Fruit fly (Drosophila melanogaster) whole organism, embryonic: Measurements from ENCODE around the gene GstO2.

Experiments used
- ATbp ChIP-seq: fragments of 200-800 bp; sonication (Bioruptor generic); optimal IDR thresholded peaks from 2 replicates; lab custom pipeline; 2017; ENCODE audit warnings: missing biosample characterization, mild to moderate bottlenecking, missing genetic modification characterization, missing genetic modification reagents
- Atf-2 ChIP-seq: fragments of 200-800 bp; sonication (Bioruptor generic); optimal IDR thresholded peaks from 2 replicates; lab custom pipeline; 2016; ENCODE audit warnings: missing biosample characterization, missing genetic modification characterization
- Atf6 ChIP-seq: fragments of 200-800 bp; sonication (Bioruptor generic); IDR thresholded peaks from 2 replicates; pipeline ENCODE4 v1.3.6; 2022; ENCODE audit warnings: missing biosample characterization, missing genetic modification characterization
- Blimp-1 ChIP-seq: fragments of 200-800 bp; sonication (Bioruptor generic); optimal IDR thresholded peaks from 3 replicates; lab custom pipeline; 2018; ENCODE audit warnings: missing biosample characterization, missing genetic modification characterization, mild to moderate bottlenecking, moderate library complexity, missing genetic modification reagents
- CG10274 ChIP-seq: fragments of 200-800 bp; sonication (Bioruptor generic); optimal IDR thresholded peaks from 3 replicates; lab custom pipeline; 2017; ENCODE audit warnings: missing biosample characterization, mild to moderate bottlenecking, missing genetic modification characterization
- CG10565 ChIP-seq: fragments of 200-800 bp; sonication (Bioruptor generic); optimal IDR thresholded peaks from 3 replicates; lab custom pipeline; 2016; ENCODE audit warnings: missing biosample characterization, mild to moderate bottlenecking, missing genetic modification characterization
- CG11093 ChIP-seq: fragments of 200-800 bp; sonication (Bioruptor generic); IDR thresholded peaks from 3 replicates; pipeline ENCODE4 v1.3.6; 2022; ENCODE audit warnings: missing biosample characterization, missing genetic modification characterization
- CG11560 ChIP-seq: fragments of 200-800 bp; sonication (Bioruptor generic); IDR thresholded peaks from 3 replicates; pipeline ENCODE4 v1.3.6; 2022; ENCODE audit warnings: missing biosample characterization, missing genetic modification characterization
- CG11695 ChIP-seq: fragments of 200-800 bp; sonication (Bioruptor generic); IDR thresholded peaks from 3 replicates; pipeline ENCODE4 v1.3.6; 2022; ENCODE audit warnings: missing biosample characterization, missing genetic modification characterization
- CG16815 ChIP-seq: fragments of 200-800 bp; sonication (Bioruptor generic); optimal IDR thresholded peaks from 3 replicates; lab custom pipeline; 2017; ENCODE audit warnings: missing biosample characterization, mild to moderate bottlenecking, missing genetic modification characterization
- CG16863 ChIP-seq: fragments of 200-800 bp; sonication (Bioruptor generic); optimal IDR thresholded peaks from 3 replicates; lab custom pipeline; 2016; ENCODE audit warnings: missing biosample characterization, missing genetic modification characterization
- CG17328 ChIP-seq: fragments of 200-800 bp; sonication (Bioruptor generic); IDR thresholded peaks from 2 replicates; pipeline ENCODE4 v1.3.6; 2022; ENCODE audit warnings: missing biosample characterization, missing genetic modification characterization
- CG17385 ChIP-seq: fragments of 200-800 bp; sonication (Bioruptor generic); optimal IDR thresholded peaks from 3 replicates; lab custom pipeline; 2018; ENCODE audit warnings: missing biosample characterization, mild to moderate bottlenecking, missing genetic modification characterization
- CG4820 ChIP-seq: fragments of 200-800 bp; sonication (Bioruptor generic); optimal IDR thresholded peaks from 3 replicates; lab custom pipeline; 2016; ENCODE audit warnings: missing biosample characterization, missing genetic modification characterization
- CG6254 ChIP-seq: fragments of 200-800 bp; sonication (Bioruptor generic); optimal IDR thresholded peaks from 3 replicates; lab custom pipeline; 2017; ENCODE audit warnings: mild to moderate bottlenecking, missing biosample characterization, missing genetic modification reagents, missing genetic modification characterization
- CG6765 ChIP-seq: fragments of 200-800 bp; sonication (Bioruptor generic); optimal IDR thresholded peaks from 3 replicates; lab custom pipeline; 2017; ENCODE audit warnings: missing biosample characterization, mild to moderate bottlenecking, missing genetic modification characterization
- CG7839 ChIP-seq: fragments of 200-800 bp; sonication (Bioruptor generic); optimal IDR thresholded peaks from 3 replicates; lab custom pipeline; 2018; ENCODE audit warnings: missing biosample characterization, mild to moderate bottlenecking, missing genetic modification characterization, moderate library complexity
- CG7963 ChIP-seq: fragments of 200-800 bp; sonication (Bioruptor generic); IDR thresholded peaks from 3 replicates; pipeline ENCODE4 v1.3.6; 2022; ENCODE audit warnings: missing biosample characterization, missing genetic modification characterization; ENCODE audit not compliant: partially characterized antibody
- CG7987 ChIP-seq: fragments of 200-800 bp; sonication (Bioruptor generic); optimal IDR thresholded peaks from 2 replicates; lab custom pipeline; 2018; ENCODE audit warnings: missing biosample characterization, mild to moderate bottlenecking, missing genetic modification characterization, moderate library complexity
- CG9876 ChIP-seq: fragments of 200-800 bp; sonication (Bioruptor generic); optimal IDR thresholded peaks from 2 replicates; lab custom pipeline; 2016; ENCODE audit warnings: missing biosample characterization, missing genetic modification characterization
- E2f2 ChIP-seq: fragments of 200-800 bp; sonication (Bioruptor generic); IDR thresholded peaks from 2 replicates; pipeline ENCODE4 v1.3.6; 2022; ENCODE audit warnings: missing biosample characterization, missing genetic modification characterization
- ERR ChIP-seq: fragments of 200-800 bp; sonication (Bioruptor generic); optimal IDR thresholded peaks from 2 replicates; lab custom pipeline; 2016; ENCODE audit warnings: missing biosample characterization, missing genetic modification characterization
- HLH54F ChIP-seq: fragments of 200-800 bp; sonication (Bioruptor generic); optimal IDR thresholded peaks from 3 replicates; lab custom pipeline; 2016; ENCODE audit warnings: missing biosample characterization, missing genetic modification characterization
- Hand ChIP-seq: fragments of 200-800 bp; sonication (Bioruptor generic); optimal IDR thresholded peaks from 2 replicates; lab custom pipeline; 2017; ENCODE audit warnings: mild to moderate bottlenecking, missing biosample characterization, missing genetic modification reagents, missing genetic modification characterization
- MESR4 ChIP-seq: fragments of 200-800 bp; sonication (Bioruptor generic); optimal IDR thresholded peaks from 2 replicates; lab custom pipeline; 2018; ENCODE audit warnings: missing biosample characterization, mild to moderate bottlenecking, missing genetic modification characterization, moderate library complexity
- NFAT ChIP-seq: fragments of 200-800 bp; sonication (Bioruptor generic); IDR thresholded peaks from 2 replicates; pipeline ENCODE4 v1.3.6; 2022; ENCODE audit warnings: missing biosample characterization, missing genetic modification characterization
- Nf-YA ChIP-seq: fragments of 200-800 bp; sonication (Bioruptor generic); IDR thresholded peaks from 2 replicates; pipeline ENCODE4 v1.3.6; 2022; ENCODE audit warnings: missing biosample characterization, missing genetic modification characterization
- ab ChIP-seq: fragments of 200-800 bp; sonication (Bioruptor generic); optimal IDR thresholded peaks from 2 replicates; lab custom pipeline; 2016; ENCODE audit warnings: missing biosample characterization, missing genetic modification characterization
- abd-A ChIP-seq: fragments of 200-800 bp; sonication (Bioruptor generic); optimal IDR thresholded peaks from 3 replicates; lab custom pipeline; 2019; ENCODE audit warnings: missing biosample characterization, mild to moderate bottlenecking, missing genetic modification characterization, moderate library complexity
- ash1 ChIP-seq: fragments of 200-800 bp; sonication (Bioruptor generic); optimal IDR thresholded peaks from 2 replicates; lab custom pipeline; 2018; ENCODE audit warnings: missing biosample characterization, mild to moderate bottlenecking, missing genetic modification characterization
- chn ChIP-seq: fragments of 200-800 bp; sonication (Bioruptor generic); optimal IDR thresholded peaks from 2 replicates; lab custom pipeline; 2016; ENCODE audit warnings: missing biosample characterization, missing genetic modification characterization
- cwo ChIP-seq: fragments of 200-800 bp; sonication (Bioruptor generic); optimal IDR thresholded peaks from 3 replicates; lab custom pipeline; 2017; ENCODE audit warnings: missing biosample characterization, missing genetic modification characterization, mild to moderate bottlenecking, moderate library complexity, missing genetic modification reagents
- dmrt11E ChIP-seq: fragments of 200-800 bp; sonication (Bioruptor generic); optimal IDR thresholded peaks from 3 replicates; lab custom pipeline; 2018; ENCODE audit warnings: missing biosample characterization, mild to moderate bottlenecking, missing genetic modification characterization, moderate library complexity
- dysf ChIP-seq: fragments of 200-800 bp; sonication (Bioruptor generic); IDR thresholded peaks from 3 replicates; pipeline ENCODE4 v1.3.6; 2022; ENCODE audit warnings: missing biosample characterization, missing genetic modification characterization
- fd64A ChIP-seq: fragments of 200-800 bp; sonication (Bioruptor generic); optimal IDR thresholded peaks from 3 replicates; lab custom pipeline; 2018; ENCODE audit warnings: missing biosample characterization, mild to moderate bottlenecking, missing genetic modification characterization
- gem ChIP-seq: fragments of 200-800 bp; sonication (Bioruptor generic); optimal IDR thresholded peaks from 2 replicates; lab custom pipeline; 2019; ENCODE audit warnings: missing biosample characterization, mild to moderate bottlenecking, missing genetic modification characterization, moderate library complexity
- gsb ChIP-seq: fragments of 200-800 bp; sonication (Bioruptor generic); IDR thresholded peaks from 2 replicates; pipeline ENCODE4 v1.3.6; 2022; ENCODE audit warnings: missing biosample characterization, missing genetic modification characterization
- ind ChIP-seq: fragments of 200-800 bp; sonication (Bioruptor generic); optimal IDR thresholded peaks from 3 replicates; lab custom pipeline; 2016; ENCODE audit warnings: missing biosample characterization, missing genetic modification characterization
- insv ChIP-seq, 2 experiments: fragments of 200-800 bp; sonication (Bioruptor generic); optimal IDR thresholded peaks; 3 replicates each; lab custom pipeline; 2016 to 2018; ENCODE audit warnings: missing biosample characterization in 2 of 2, missing genetic modification characterization in 2 of 2
- jigr1 ChIP-seq: fragments of 200-800 bp; sonication (Bioruptor generic); IDR thresholded peaks from 3 replicates; pipeline ENCODE4 v1.3.6; 2022; ENCODE audit warnings: missing biosample characterization, missing genetic modification characterization
- maf-S ChIP-seq: fragments of 200-800 bp; sonication (Bioruptor generic); optimal IDR thresholded peaks from 2 replicates; lab custom pipeline; 2016; ENCODE audit warnings: missing biosample characterization, missing genetic modification characterization
- nau ChIP-seq: fragments of 200-800 bp; sonication (Bioruptor generic); optimal IDR thresholded peaks from 3 replicates; lab custom pipeline; 2017; ENCODE audit warnings: missing biosample characterization, mild to moderate bottlenecking, missing genetic modification characterization, missing genetic modification reagents
- nerfin-2 ChIP-seq: fragments of 200-800 bp; sonication (Bioruptor generic); IDR thresholded peaks from 2 replicates; pipeline ENCODE4 v1.3.6; 2022; ENCODE audit warnings: missing biosample characterization, missing genetic modification characterization; ENCODE audit not compliant: partially characterized antibody
- pita ChIP-seq: fragments of 200-800 bp; sonication (Bioruptor generic); optimal IDR thresholded peaks from 2 replicates; lab custom pipeline; 2017; ENCODE audit warnings: missing biosample characterization, mild to moderate bottlenecking, missing genetic modification characterization
- schlank ChIP-seq: fragments of 200-800 bp; sonication (Bioruptor generic); optimal IDR thresholded peaks from 2 replicates; lab custom pipeline; 2018; ENCODE audit warnings: missing biosample characterization, mild to moderate bottlenecking, missing genetic modification characterization
- shn ChIP-seq: fragments of 200-800 bp; sonication (Bioruptor generic); optimal IDR thresholded peaks from 3 replicates; lab custom pipeline; 2016; ENCODE audit warnings: missing biosample characterization, missing genetic modification characterization
- sim ChIP-seq: fragments of 200-800 bp; sonication (Bioruptor generic); IDR thresholded peaks from 2 replicates; pipeline ENCODE4 v1.3.6; 2022; ENCODE audit warnings: missing biosample characterization, missing genetic modification characterization
- stc ChIP-seq: fragments of 200-800 bp; sonication (Bioruptor generic); IDR thresholded peaks from 2 replicates; pipeline ENCODE4 v1.3.6; 2022; ENCODE audit warnings: missing biosample characterization, missing genetic modification characterization
- ttk ChIP-seq: fragments of 200-800 bp; sonication (Bioruptor generic); IDR thresholded peaks from 2 replicates; pipeline ENCODE4 v2.1.2; 2022; ENCODE audit warnings: missing biosample characterization, missing genetic modification characterization
- zfh1 ChIP-seq: fragments of 200-800 bp; sonication (Bioruptor generic); IDR thresholded peaks from 3 replicates; pipeline ENCODE4 v1.3.6; 2022; ENCODE audit warnings: missing biosample characterization, missing genetic modification characterization

Gene GstO2

DNA sequence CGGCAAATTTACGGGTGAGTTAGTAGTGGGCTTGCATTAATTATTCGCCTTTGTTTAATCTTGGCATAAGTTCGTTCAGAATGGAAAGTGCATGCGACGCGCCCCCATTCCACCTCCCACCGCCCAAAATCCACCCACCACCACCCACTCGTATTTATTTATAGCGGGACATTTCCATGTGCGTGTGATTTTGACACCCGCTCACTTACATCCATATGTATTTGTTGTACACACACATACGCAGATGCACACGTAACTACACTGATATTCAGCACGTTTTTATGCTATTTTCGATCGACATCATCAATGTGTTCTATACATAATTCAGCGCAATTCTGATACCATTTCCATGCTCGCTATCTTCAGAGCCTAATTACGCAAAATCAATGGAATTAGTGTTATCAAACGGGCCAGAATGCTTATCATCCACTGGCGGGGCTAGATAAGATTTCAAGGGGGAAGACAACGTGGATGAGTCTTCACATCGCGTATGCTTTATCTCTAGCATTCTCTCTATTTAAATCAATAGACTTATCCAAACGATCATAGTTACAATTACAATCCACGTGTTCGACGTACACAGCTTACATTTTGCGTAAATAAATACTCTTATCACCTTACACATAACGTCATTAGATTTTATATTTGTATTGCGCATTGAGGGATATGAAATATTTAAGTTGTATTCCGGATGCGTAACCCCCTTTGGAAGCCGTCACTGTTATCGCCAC lies 2.6 kb upstream of the GstO2 start (continued):
- TF ChIP-seq CG7839 (peak; percentile 42), CG10565 (no peak), CG4820 (GFP tag; lab: Kevin White, UChicago) (peak; percentile 6), nerfin-2 (GFP tag; lab: Robert Waterston, UW) (no peak), CG10274 (GFP tag; lab: Kevin White, UChicago) (no peak), ind (GFP tag; lab: Kevin White, UChicago) (peak; percentile 46), pita (GFP tag; lab: Kevin White, UChicago) (no peak), fd64A (GFP tag; lab: Kevin White, UChicago) (no peak), CG6765 (GFP tag; lab: Kevin White, UChicago) (peak; percentile 87), Hand (GFP tag; lab: Kevin White, UChicago) (peak; percentile 36), HLH54F (peak; percentile 38), sim (GFP tag; lab: Robert Waterston, UW) (no peak), cwo (GFP tag; lab: Kevin White, UChicago) (peak; percentile 64), Atf-2 (peak; percentile 5), CG7987 (no peak), CG11695 (GFP tag; lab: Robert Waterston, UW) (peak; percentile 63; the same call in 2 of the 3 replicates), E2f2 (GFP tag; lab: Robert Waterston, UW) (no peak), stc (GFP tag; lab: Robert Waterston, UW) (no peak), abd-A (no peak), dysf (GFP tag; lab: Robert Waterston, UW) (0 out of 3 replicates have a peak, but pooled peaks have one; percentile 29), zfh1 (no peak), NFAT (GFP tag; lab: Robert Waterston, UW) (no peak), Atf6 (0 out of 2 replicates have a peak, but pooled peaks have one; percentile 46), nau (peak; percentile 26), CG9876 (GFP tag; lab: Kevin White, UChicago) (no peak), schlank (no peak), CG17328 (no peak), insv (GFP tag; optimal IDR thresholded peaks at IDR 0.05; lab: Kevin White, UChicago) (no peak), dmrt11E (no peak), ab (GFP tag; lab: Kevin White, UChicago) (no peak), ttk (GFP tag; lab: Robert Waterston, UW) (no peak), MESR4 (GFP tag; lab: Kevin White, UChicago) (no peak), jigr1 (GFP tag; lab: Robert Waterston, UW) (no peak), ERR (GFP tag; lab: Kevin White, UChicago) (peak; percentile 1), gem (tag; lab: Kevin White, UChicago) (peak; percentile 54), Blimp-1 (GFP tag; lab: Kevin White, UChicago) (no peak), Nf-YA (no peak), ATbp (GFP tag; lab: Kevin White, UChicago) (peak; percentile 9), CG7963 (GFP tag; lab: Robert Waterston, UW) (no peak), ash1 (no peak), CG11560 (tag; lab: Robert Waterston, UW) (no peak), chn (GFP tag; lab: Kevin White, UChicago) (peak; percentile 8), CG17385 (GFP tag; lab: Kevin White, UChicago) (peak; percentile 15), maf-S (GFP tag; lab: Kevin White, UChicago) (peak; percentile 1), CG16815 (GFP tag; lab: Kevin White, UChicago) (peak; percentile 35), CG16863 (GFP tag; lab: Kevin White, UChicago) (peak; percentile 1), gsb (GFP tag; lab: Robert Waterston, UW) (no peak), shn (GFP tag; lab: Kevin White, UChicago) (no peak), CG11093 (GFP tag; lab: Robert Waterston, UW) (no peak), CG6254 (GFP tag; lab: Kevin White, UChicago) (no peak)
